Fruit fly (Drosophila melanogaster) whole organism, prepupa: ENCODE data around the gene CG32295.

Experiments
- Blimp-1 ChIP-seq: fragments of 200-800 bp; sonication (Bioruptor generic); optimal IDR thresholded peaks from 3 replicates; lab custom pipeline; 2017; ENCODE audit warnings: missing biosample characterization, missing genetic modification characterization, mild to moderate bottlenecking, moderate library complexity, missing genetic modification reagents
- CG11762 ChIP-seq: fragments of 200-800 bp; sonication (Bioruptor generic); optimal IDR thresholded peaks from 3 replicates; lab custom pipeline; 2016; ENCODE audit warnings: missing biosample characterization, missing genetic modification characterization; ENCODE audit not compliant: insufficient read depth
- CG4318 ChIP-seq: fragments of 200-800 bp; sonication (Bioruptor generic); optimal IDR thresholded peaks from 3 replicates; lab custom pipeline; 2017; ENCODE audit warnings: missing biosample characterization, mild to moderate bottlenecking, missing genetic modification characterization
- Hr39 ChIP-seq: fragments of 200-800 bp; sonication (Bioruptor generic); optimal IDR thresholded peaks from 2 replicates; lab custom pipeline; 2016; ENCODE audit warnings: missing biosample characterization, missing genetic modification characterization
- eg ChIP-seq: fragments of 200-800 bp; sonication (Bioruptor generic); IDR thresholded peaks from 3 replicates; pipeline ENCODE4 v1.3.6; 2022; ENCODE audit warnings: missing biosample characterization, missing genetic modification characterization
- fd59A ChIP-seq: fragments of 200-800 bp; sonication (Bioruptor generic); optimal IDR thresholded peaks from 2 replicates; lab custom pipeline; 2017; ENCODE audit warnings: missing biosample characterization, mild to moderate bottlenecking, missing genetic modification characterization, missing genetic modification reagents
- fkh ChIP-seq: fragments of 200-800 bp; sonication (Bioruptor generic); optimal IDR thresholded peaks from 3 replicates; lab custom pipeline; 2017; ENCODE audit warnings: missing biosample characterization, mild to moderate bottlenecking, missing genetic modification characterization, moderate library complexity

DNA sequence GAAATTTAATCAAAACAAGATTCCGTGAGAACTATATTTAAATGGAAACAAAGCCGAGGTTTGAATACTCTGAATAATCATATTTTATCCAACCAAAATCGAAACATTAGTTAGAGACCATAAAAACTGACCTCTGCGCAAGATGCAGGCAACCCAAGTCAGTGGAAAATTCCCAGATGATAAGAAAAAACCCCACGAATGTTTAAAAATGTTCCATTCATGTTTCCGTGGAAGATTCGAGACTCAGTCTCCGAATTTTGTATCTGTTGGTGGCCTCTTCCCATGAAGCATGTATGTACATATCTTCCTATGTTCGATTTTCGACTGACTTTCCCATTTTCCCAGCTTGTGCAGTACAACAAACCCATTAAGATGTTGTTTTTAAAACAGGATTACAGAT, 22.0 kb downstream of the CG32295 start:
- TF ChIP-seq eg (GFP tag; lab: Robert Waterston, UW) (no peak), CG4318 (GFP tag; lab: Kevin White, UChicago) (no peak), CG11762 (GFP tag; lab: Kevin White, UChicago) (no peak), fd59A (no peak), Hr39 (GFP tag; lab: Kevin White, UChicago) (no peak), Blimp-1 (GFP tag; lab: Kevin White, UChicago) (no peak), fkh (GFP tag; lab: Kevin White, UChicago) (no peak)
